Fruit fly (Drosophila melanogaster) whole organism, embryonic: ENCODE data around the gene Pex7.

Experiments used
- Adf1 ChIP-seq: fragments of 200-800 bp; sonication (Bioruptor generic); IDR thresholded peaks from 2 replicates; pipeline ENCODE4 v1.3.6; 2022; ENCODE audit warnings: missing biosample characterization, missing genetic modification characterization
- BEAF-32 ChIP-seq: fragments of 200-800 bp; sonication (Bioruptor generic); optimal IDR thresholded peaks from 3 replicates; lab custom pipeline; 2017; ENCODE audit warnings: missing biosample characterization, missing genetic modification characterization, mild to moderate bottlenecking, moderate library complexity, missing genetic modification reagents
- CG1024 ChIP-seq: fragments of 200-800 bp; sonication (Bioruptor generic); IDR thresholded peaks from 2 replicates; pipeline ENCODE4 v1.3.6; 2022; ENCODE audit warnings: missing biosample characterization, missing genetic modification characterization
- CG10321 ChIP-seq: fragments of 200-800 bp; sonication (Bioruptor generic); IDR thresholded peaks from 2 replicates; pipeline ENCODE4 v1.3.6; 2022; ENCODE audit warnings: missing biosample characterization, missing genetic modification characterization
- CG10654 ChIP-seq: fragments of 200-800 bp; sonication (Bioruptor generic); optimal IDR thresholded peaks from 2 replicates; lab custom pipeline; 2016; ENCODE audit warnings: missing biosample characterization, missing genetic modification characterization
- CG11398 ChIP-seq: fragments of 200-800 bp; sonication (Bioruptor generic); optimal IDR thresholded peaks from 2 replicates; lab custom pipeline; 2016; ENCODE audit warnings: missing biosample characterization, missing genetic modification characterization
- CG11560 ChIP-seq: fragments of 200-800 bp; sonication (Bioruptor generic); IDR thresholded peaks from 3 replicates; pipeline ENCODE4 v1.3.6; 2022; ENCODE audit warnings: missing biosample characterization, missing genetic modification characterization
- CG13287 ChIP-seq: fragments of 200-800 bp; sonication (Bioruptor generic); IDR thresholded peaks from 2 replicates; pipeline ENCODE4 v1.3.6; 2022; ENCODE audit warnings: missing biosample characterization, missing genetic modification characterization; ENCODE audit not compliant: partially characterized antibody
- CG13424 ChIP-seq: fragments of 200-800 bp; sonication (Bioruptor generic); optimal IDR thresholded peaks from 2 replicates; lab custom pipeline; 2019; ENCODE audit warnings: missing biosample characterization, mild to moderate bottlenecking, missing genetic modification characterization, moderate library complexity
- CG13624 ChIP-seq: fragments of 200-800 bp; sonication (Bioruptor generic); optimal IDR thresholded peaks from 2 replicates; lab custom pipeline; 2016; ENCODE audit warnings: missing biosample characterization, missing genetic modification characterization
- CG13775 ChIP-seq: fragments of 200-800 bp; sonication (Bioruptor generic); optimal IDR thresholded peaks from 3 replicates; lab custom pipeline; 2017; ENCODE audit warnings: missing biosample characterization, mild to moderate bottlenecking, missing genetic modification characterization
- CG14441 ChIP-seq: fragments of 200-800 bp; sonication (Bioruptor generic); IDR thresholded peaks from 2 replicates; pipeline ENCODE4 v1.3.6; 2022; ENCODE audit warnings: missing biosample characterization, missing genetic modification characterization
- CG15479 ChIP-seq: fragments of 200-800 bp; sonication (Bioruptor generic); optimal IDR thresholded peaks from 3 replicates; lab custom pipeline; 2019; ENCODE audit warnings: missing biosample characterization, mild to moderate bottlenecking, missing genetic modification characterization, moderate library complexity
- CG15601 ChIP-seq: fragments of 200-800 bp; sonication (Bioruptor generic); optimal IDR thresholded peaks from 3 replicates; lab custom pipeline; 2019; ENCODE audit warnings: missing biosample characterization, mild to moderate bottlenecking, missing genetic modification characterization, moderate library complexity
- CG17612 ChIP-seq: fragments of 200-800 bp; sonication (Bioruptor generic); IDR thresholded peaks from 2 replicates; pipeline ENCODE4 v1.3.6; 2022; ENCODE audit warnings: missing biosample characterization, missing genetic modification characterization
- CG30020 ChIP-seq: fragments of 200-800 bp; optimal IDR thresholded peaks from 2 replicates; lab custom pipeline; 2019; ENCODE audit warnings: missing biosample characterization, mild to moderate bottlenecking, missing genetic modification characterization, moderate library complexity
- CG31224 ChIP-seq: fragments of 200-800 bp; sonication (Bioruptor generic); IDR thresholded peaks from 2 replicates; pipeline ENCODE4 v1.3.6; 2022; ENCODE audit warnings: missing biosample characterization, missing genetic modification characterization
- CG32772 ChIP-seq: fragments of 200-800 bp; sonication (Bioruptor generic); IDR thresholded peaks from 2 replicates; pipeline ENCODE4 v1.3.6; 2022; ENCODE audit warnings: missing biosample characterization, missing genetic modification characterization
- CG43689 ChIP-seq: fragments of 200-800 bp; sonication (Bioruptor generic); IDR thresholded peaks from 2 replicates; pipeline ENCODE4 v1.3.6; 2022; ENCODE audit warnings: missing biosample characterization, missing genetic modification characterization
- CG6175 ChIP-seq: fragments of 200-800 bp; sonication (Bioruptor generic); IDR thresholded peaks from 3 replicates; pipeline ENCODE4 v1.3.6; 2022; ENCODE audit warnings: missing biosample characterization, missing genetic modification characterization
- CG6254 ChIP-seq: fragments of 200-800 bp; sonication (Bioruptor generic); optimal IDR thresholded peaks from 3 replicates; lab custom pipeline; 2017; ENCODE audit warnings: mild to moderate bottlenecking, missing biosample characterization, missing genetic modification reagents, missing genetic modification characterization
- Chrac-16 ChIP-seq: fragments of 200-800 bp; sonication (Bioruptor generic); optimal IDR thresholded peaks from 3 replicates; lab custom pipeline; 2016; ENCODE audit warnings: missing biosample characterization, missing genetic modification characterization
- Deaf1 ChIP-seq: fragments of 200-800 bp; optimal IDR thresholded peaks from 3 replicates; lab custom pipeline; 2019; ENCODE audit warnings: missing biosample characterization, mild to moderate bottlenecking, missing genetic modification characterization, moderate library complexity
- Gsc ChIP-seq: fragments of 200-800 bp; sonication (Bioruptor generic); IDR thresholded peaks from 2 replicates; pipeline ENCODE4 v1.3.6; 2022; ENCODE audit warnings: missing biosample characterization, missing genetic modification characterization
- Hey ChIP-seq: fragments of 200-800 bp; sonication (Bioruptor generic); optimal IDR thresholded peaks from 3 replicates; lab custom pipeline; 2018; ENCODE audit warnings: missing biosample characterization, mild to moderate bottlenecking, missing genetic modification characterization
- Hr78 ChIP-seq, 2 experiments: fragments of 200-800 bp in 1 of 2; fragments of >200 bp in 1 of 2; sonication (Bioruptor generic) in 1 of 2; optimal IDR thresholded peaks; 2 replicates each; lab custom pipeline; 2017 to 2019; ENCODE audit warnings: missing biosample characterization in 2 of 2, missing genetic modification characterization in 2 of 2, mild to moderate bottlenecking in 1 of 2, moderate library complexity in 1 of 2
- Oaz ChIP-seq: fragments of 200-800 bp; sonication (Bioruptor generic); IDR thresholded peaks from 2 replicates; pipeline ENCODE4 v1.3.6; 2022; ENCODE audit warnings: missing biosample characterization, missing genetic modification characterization
- Poxn ChIP-seq: fragments of 200-800 bp; sonication (Bioruptor generic); IDR thresholded peaks from 2 replicates; pipeline ENCODE4 v1.3.6; 2022; ENCODE audit warnings: missing biosample characterization, missing genetic modification characterization
- Sox102F ChIP-seq: fragments of 200-800 bp; sonication (Bioruptor generic); optimal IDR thresholded peaks from 2 replicates; lab custom pipeline; 2018; ENCODE audit warnings: missing biosample characterization, mild to moderate bottlenecking, missing genetic modification characterization, moderate library complexity
- bowl ChIP-seq: fragments of 200-800 bp; sonication (Bioruptor generic); IDR thresholded peaks from 2 replicates; pipeline ENCODE4 v1.3.6; 2022; ENCODE audit warnings: missing biosample characterization, missing genetic modification characterization
- chm ChIP-seq: fragments of 200-800 bp; sonication (Bioruptor generic); IDR thresholded peaks from 2 replicates; pipeline ENCODE4 v1.3.6; 2022; ENCODE audit warnings: missing biosample characterization, missing genetic modification characterization
- fd96Cb ChIP-seq: fragments of 200-800 bp; sonication (Bioruptor generic); optimal IDR thresholded peaks from 2 replicates; lab custom pipeline; 2018; ENCODE audit warnings: missing biosample characterization, mild to moderate bottlenecking, missing genetic modification characterization, moderate library complexity
- fu2 ChIP-seq: fragments of 200-800 bp; sonication (Bioruptor generic); optimal IDR thresholded peaks from 2 replicates; lab custom pipeline; 2016; ENCODE audit warnings: missing biosample characterization, missing genetic modification characterization
- gfzf ChIP-seq: fragments of 200-800 bp; sonication (Bioruptor generic); optimal IDR thresholded peaks from 2 replicates; lab custom pipeline; 2016; ENCODE audit warnings: missing biosample characterization, mild to moderate bottlenecking, missing genetic modification characterization, moderate library complexity
- grau ChIP-seq: fragments of 200-800 bp; optimal IDR thresholded peaks from 3 replicates; lab custom pipeline; 2019; ENCODE audit warnings: missing biosample characterization, mild to moderate bottlenecking, missing genetic modification characterization, moderate library complexity
- ham ChIP-seq: fragments of 200-800 bp; sonication (Bioruptor generic); IDR thresholded peaks from 2 replicates; pipeline ENCODE4 v1.3.6; 2022; ENCODE audit warnings: missing biosample characterization, missing genetic modification characterization
- hth ChIP-seq: fragments of >200 bp; optimal IDR thresholded peaks from 2 replicates; lab custom pipeline; 2017; ENCODE audit warnings: inconsistent platforms
- insv ChIP-seq, 2 experiments: fragments of 200-800 bp; sonication (Bioruptor generic); optimal IDR thresholded peaks; 3 replicates each; lab custom pipeline; 2016 to 2018; ENCODE audit warnings: missing biosample characterization in 2 of 2, missing genetic modification characterization in 2 of 2
- jing ChIP-seq: fragments of 200-800 bp; sonication (Bioruptor generic); optimal IDR thresholded peaks from 2 replicates; lab custom pipeline; 2018; ENCODE audit warnings: missing biosample characterization, mild to moderate bottlenecking, missing genetic modification characterization
- lmd ChIP-seq: fragments of 200-800 bp; sonication (Bioruptor generic); IDR thresholded peaks from 2 replicates; pipeline ENCODE4 v1.3.6; 2022; ENCODE audit warnings: missing biosample characterization, missing genetic modification characterization
- luna ChIP-seq: fragments of 200-800 bp; sonication (Bioruptor generic); optimal IDR thresholded peaks from 2 replicates; lab custom pipeline; 2016; ENCODE audit warnings: missing biosample characterization, missing genetic modification characterization
- nmo ChIP-seq: fragments of 200-800 bp; sonication (Bioruptor generic); optimal IDR thresholded peaks from 2 replicates; lab custom pipeline; 2018; ENCODE audit warnings: missing biosample characterization, mild to moderate bottlenecking, missing genetic modification characterization, moderate library complexity
- oc ChIP-seq: fragments of 200-800 bp; sonication (Bioruptor generic); optimal IDR thresholded peaks from 2 replicates; lab custom pipeline; 2018; ENCODE audit warnings: missing biosample characterization, mild to moderate bottlenecking, missing genetic modification characterization, moderate library complexity
- repo ChIP-seq: fragments of 200-800 bp; sonication (Bioruptor generic); optimal IDR thresholded peaks from 2 replicates; lab custom pipeline; 2016; ENCODE audit warnings: missing biosample characterization, missing genetic modification characterization
- rib ChIP-seq: fragments of 200-800 bp; sonication (Bioruptor generic); IDR thresholded peaks from 2 replicates; pipeline ENCODE4 v1.3.6; 2022; ENCODE audit warnings: missing biosample characterization, missing genetic modification characterization
- slbo ChIP-seq: fragments of 200-800 bp; sonication (Bioruptor generic); IDR thresholded peaks from 2 replicates; pipeline ENCODE4 v1.3.6; 2022; ENCODE audit warnings: missing biosample characterization, missing genetic modification characterization
- sqz ChIP-seq: fragments of 200-800 bp; sonication (Bioruptor generic); optimal IDR thresholded peaks from 3 replicates; lab custom pipeline; 2018; ENCODE audit warnings: missing biosample characterization, mild to moderate bottlenecking, missing genetic modification characterization
- ttk ChIP-seq: fragments of 200-800 bp; sonication (Bioruptor generic); IDR thresholded peaks from 2 replicates; pipeline ENCODE4 v2.1.2; 2022; ENCODE audit warnings: missing biosample characterization, missing genetic modification characterization
- vnd ChIP-seq: fragments of 200-800 bp; sonication (Bioruptor generic); IDR thresholded peaks from 3 replicates; pipeline ENCODE4 v1.3.6; 2022; ENCODE audit warnings: missing biosample characterization, missing genetic modification characterization; ENCODE audit not compliant: partially characterized antibody
- wek ChIP-seq: fragments of 200-800 bp; sonication (Bioruptor generic); optimal IDR thresholded peaks from 3 replicates; lab custom pipeline; 2018; ENCODE audit warnings: missing biosample characterization, mild to moderate bottlenecking, missing genetic modification characterization, moderate library complexity
- wor ChIP-seq: fragments of 200-800 bp; sonication (Bioruptor generic); IDR thresholded peaks from 2 replicates; pipeline ENCODE4 v1.3.6; 2022; ENCODE audit warnings: missing biosample characterization, missing genetic modification characterization
- z ChIP-seq: fragments of 200-800 bp; sonication (Bioruptor generic); IDR thresholded peaks from 3 replicates; pipeline ENCODE4 v1.3.6; 2022; ENCODE audit warnings: missing biosample characterization, missing genetic modification characterization

Gene Pex7

dm6 chr3L:8683773-8684172 is 36.8 kb downstream of the Pex7 start (continued):
- TF ChIP-seq slbo (GFP tag; lab: Robert Waterston, UW) (no peak), CG15479 (GFP tag; lab: Kevin White, UChicago) (no peak), wek (peak; percentile 67), oc (tag; lab: Kevin White, UChicago) (no peak), insv (GFP tag; optimal IDR thresholded peaks at IDR 0.05; lab: Kevin White, UChicago) (no peak), Oaz (GFP tag; lab: Robert Waterston, UW) (no peak), luna (no peak), bowl (GFP tag; lab: Robert Waterston, UW) (no peak), CG6254 (GFP tag; lab: Kevin White, UChicago) (no peak), CG13775 (GFP tag; lab: Kevin White, UChicago) (no peak), CG15601 (tag; lab: Kevin White, UChicago) (peak; percentile 43), CG43689 (GFP tag; lab: Robert Waterston, UW) (no peak), ham (no peak), CG32772 (GFP tag; lab: Robert Waterston, UW) (no peak), gfzf (GFP tag; lab: Kevin White, UChicago) (no peak), z (GFP tag; lab: Robert Waterston, UW) (no peak), Gsc (GFP tag; lab: Robert Waterston, UW) (no peak), CG13424 (tag; lab: Kevin White, UChicago) (no peak), CG13287 (GFP tag; lab: Robert Waterston, UW) (no peak), Adf1 (GFP tag; lab: Robert Waterston, UW) (0 out of 2 replicates have a peak, but pooled peaks have one; percentile 8), Chrac-16 (no peak), jing (no peak), BEAF-32 (GFP tag; lab: Kevin White, UChicago) (no peak), CG11398 (GFP tag; lab: Kevin White, UChicago) (no peak), wor (GFP tag; lab: Robert Waterston, UW) (no peak), Poxn (GFP tag; lab: Robert Waterston, UW) (no peak), CG17612 (no peak), fu2 (no peak), CG6175 (GFP tag; lab: Robert Waterston, UW) (0 out of 3 replicates have a peak, but pooled peaks have one; percentile 54), CG14441 (GFP tag; lab: Robert Waterston, UW) (no peak), hth (no peak), chm (GFP tag; lab: Robert Waterston, UW) (no peak), Deaf1 (tag; lab: Kevin White, UChicago) (no peak), Hr78 (GFP tag; optimal IDR thresholded peaks at IDR 0.05; lab: Kevin White, UChicago) (peak in 1 of 2 experiments; percentile 55), grau (no peak), repo (GFP tag; lab: Kevin White, UChicago) (no peak), CG31224 (GFP tag; lab: Robert Waterston, UW) (0 out of 2 replicates have a peak, but pooled peaks have one; percentile 19), Hey (peak; percentile 33), sqz (GFP tag; lab: Kevin White, UChicago) (no peak), lmd (GFP tag; lab: Robert Waterston, UW) (no peak), CG1024 (no peak), CG10654 (GFP tag; lab: Kevin White, UChicago) (no peak), CG10321 (GFP tag; lab: Robert Waterston, UW) (0 out of 2 replicates have a peak, but pooled peaks have one; percentile 26), ttk (no peak), CG11560 (no peak), CG30020 (tag; lab: Kevin White, UChicago) (no peak), CG13624 (no peak), vnd (GFP tag; lab: Robert Waterston, UW) (no peak), rib (0 out of 2 replicates have a peak, but pooled peaks have one; percentile 35), fd96Cb (tag; lab: Kevin White, UChicago) (no peak), Sox102F (GFP tag; lab: Kevin White, UChicago) (no peak), nmo (GFP tag; lab: Kevin White, UChicago) (no peak)
